Worm (Caenorhabditis elegans) whole organism, midembryonic: ENCODE measurements around the gene dot-1.3.

Experiments used
- ref-1 ChIP-seq: fragments of 200-800 bp; sonication (Bioruptor generic); conservative IDR thresholded peaks from 2 replicates; pipeline ENCODE4 v1.3.6; 2022; ENCODE audit warnings: missing genetic modification reagents, missing genetic modification characterization, missing compliant biosample characterization
- ztf-29 ChIP-seq: fragments of 200-800 bp; sonication (Bioruptor generic); IDR thresholded peaks from 2 replicates; pipeline ENCODE4 v1.3.6; 2022; ENCODE audit warnings: missing genetic modification reagents, missing genetic modification characterization, missing compliant biosample characterization

DNA sequence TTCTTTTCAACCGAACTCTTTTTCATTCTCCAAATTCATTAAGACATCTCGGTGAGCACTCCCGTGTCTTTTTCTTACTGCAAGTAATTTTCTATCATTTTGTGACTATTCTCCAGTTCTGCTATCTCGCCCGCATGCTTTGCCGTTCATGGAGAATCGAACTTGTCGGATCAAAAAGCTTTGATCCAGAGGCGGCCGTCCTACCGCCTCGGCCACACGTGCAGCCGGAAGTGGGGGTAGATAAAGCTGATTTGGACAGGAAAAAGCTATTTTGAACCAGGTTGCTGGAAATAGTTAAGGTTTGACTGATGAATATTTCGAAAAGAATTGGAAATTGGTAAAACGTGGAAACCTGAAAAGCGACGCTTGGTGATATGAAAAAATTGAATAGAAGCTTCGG, 1.6 kb upstream of the dot-1.3 start:
- TF ChIP-seq ztf-29 (GFP tag; lab: Robert Waterston, UW) (no peak), ref-1 (GFP tag; lab: Robert Waterston, UW) (no peak)
